Worm (Caenorhabditis elegans) whole organism, early embryonic: ENCODE results near the gene F26F2.10.

ENCODE experiments used
- B0310.2 ChIP-seq: sonication (generic microtip); optimal IDR thresholded peaks from 2 replicates; lab custom pipeline; 2016; ENCODE audit warnings: mild to moderate bottlenecking, missing genetic modification characterization, missing compliant biosample characterization
- F13C5.2 ChIP-seq: sonication (generic microtip); optimal IDR thresholded peaks from 2 replicates; lab custom pipeline; 2017; ENCODE audit warnings: mild to moderate bottlenecking, missing genetic modification characterization, inconsistent platforms, missing compliant biosample characterization
- aly-1 ChIP-seq: sonication (generic microtip); optimal IDR thresholded peaks from 2 replicates; lab custom pipeline; 2016; ENCODE audit warnings: missing genetic modification characterization, missing compliant biosample characterization
- ama-1 ChIP-seq: fragments of 150-350 bp; optimal IDR thresholded peaks from 2 replicates; lab custom pipeline; 2014
- ceh-13 ChIP-seq: fragments of 200-800 bp; sonication (Bioruptor generic); optimal IDR thresholded peaks from 2 replicates; lab custom pipeline; 2018; ENCODE audit warnings: mild to moderate bottlenecking, missing genetic modification characterization, missing compliant biosample characterization
- ceh-36 ChIP-seq: sonication (generic microtip); optimal IDR thresholded peaks from 2 replicates; lab custom pipeline; 2016; ENCODE audit warnings: missing genetic modification characterization, inconsistent platforms, missing compliant biosample characterization
- ets-7 ChIP-seq: sonication (generic microtip); optimal IDR thresholded peaks from 2 replicates; lab custom pipeline; 2016; ENCODE audit warnings: missing genotype, missing genetic modification characterization, missing compliant biosample characterization
- flt-1 ChIP-seq: fragments of 200-800 bp; sonication (Bioruptor generic); IDR thresholded peaks from 2 replicates; pipeline ENCODE4 v1.3.6; 2022; ENCODE audit warnings: missing genetic modification characterization, missing compliant biosample characterization
- hmbx-1 ChIP-seq: sonication (generic microtip); optimal IDR thresholded peaks from 2 replicates; lab custom pipeline; 2016; ENCODE audit warnings: mild to moderate bottlenecking, missing genetic modification characterization, missing compliant biosample characterization
- hmg-4 ChIP-seq: fragments of 200-800 bp; sonication (Bioruptor generic); optimal IDR thresholded peaks from 2 replicates; lab custom pipeline; 2018; ENCODE audit warnings: mild to moderate bottlenecking, missing genetic modification characterization, missing compliant biosample characterization
- hnd-1 ChIP-seq: sonication (generic microtip); optimal IDR thresholded peaks from 2 replicates; lab custom pipeline; 2016; ENCODE audit warnings: missing genetic modification characterization, missing compliant biosample characterization
- pes-1 ChIP-seq: fragments of 200-800 bp; sonication (Bioruptor generic); IDR thresholded peaks from 2 replicates; pipeline ENCODE4 v1.3.6; 2022; ENCODE audit warnings: missing genetic modification reagents, missing genetic modification characterization, missing compliant biosample characterization
- scrt-1 ChIP-seq: fragments of 200-800 bp; sonication (Bioruptor generic); IDR thresholded peaks from 2 replicates; pipeline ENCODE4 v1.3.6; 2022; ENCODE audit warnings: missing genetic modification characterization, missing compliant biosample characterization
- sea-1 ChIP-seq: fragments of 200-800 bp; sonication (Bioruptor generic); conservative IDR thresholded peaks from 2 replicates; pipeline ENCODE4 v1.3.6; 2022; ENCODE audit warnings: missing genetic modification characterization, missing compliant biosample characterization
- tbx-11 ChIP-seq: fragments of 200-800 bp; sonication (Bioruptor generic); IDR thresholded peaks from 2 replicates; pipeline ENCODE4 v1.3.6; 2022; ENCODE audit warnings: missing genetic modification characterization, missing compliant biosample characterization
- tbx-37 ChIP-seq: fragments of 200-800 bp; sonication (Bioruptor generic); conservative IDR thresholded peaks from 2 replicates; pipeline ENCODE4 v1.3.6; 2022; ENCODE audit warnings: missing genetic modification reagents, missing genetic modification characterization, missing compliant biosample characterization
- tra-4 ChIP-seq: sonication (generic microtip); optimal IDR thresholded peaks from 2 replicates; lab custom pipeline; 2017; ENCODE audit warnings: missing genetic modification characterization, missing compliant biosample characterization

Gene F26F2.10

DNA sequence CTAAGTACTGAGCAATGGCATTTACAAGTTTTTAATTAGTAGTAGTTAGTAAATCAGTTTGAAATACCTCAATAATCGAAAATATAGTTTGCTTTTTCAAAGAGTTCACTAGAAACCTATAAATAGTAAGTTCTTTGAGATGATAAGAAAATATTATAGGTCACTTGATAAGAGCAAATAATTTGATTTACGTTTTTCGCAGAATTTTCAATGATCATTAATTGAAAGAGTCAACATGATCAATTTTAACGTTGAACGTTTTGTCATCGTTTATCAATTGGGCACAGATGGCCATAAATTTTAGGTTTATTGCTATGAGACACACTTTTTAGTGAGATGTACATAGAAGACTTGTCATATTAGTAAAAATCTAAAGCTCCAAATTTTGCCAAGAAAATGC lies 48.9 kb downstream of the F26F2.10 start:
- TF ChIP-seq sea-1 (GFP tag; lab: Robert Waterston, UW) (no peak), hmbx-1 (no peak), B0310.2 (tag; lab: Kevin White, UChicago) (no peak), pes-1 (no peak), ceh-36 (tag; lab: Kevin White, UChicago) (no peak), ama-1 (lab: Kevin White, UChicago) (no peak), ceh-13 (GFP tag; lab: Kevin White, UChicago) (no peak), tbx-11 (GFP tag; lab: Robert Waterston, UW) (no peak), flt-1 (GFP tag; lab: Robert Waterston, UW) (no peak), ets-7 (tag; lab: Kevin White, UChicago) (no peak), F13C5.2 (tag; lab: Kevin White, UChicago) (no peak), hnd-1 (no peak), hmg-4 (GFP tag; lab: Kevin White, UChicago) (no peak), scrt-1 (no peak), tbx-37 (GFP tag; lab: Robert Waterston, UW) (no peak)

DNA sequence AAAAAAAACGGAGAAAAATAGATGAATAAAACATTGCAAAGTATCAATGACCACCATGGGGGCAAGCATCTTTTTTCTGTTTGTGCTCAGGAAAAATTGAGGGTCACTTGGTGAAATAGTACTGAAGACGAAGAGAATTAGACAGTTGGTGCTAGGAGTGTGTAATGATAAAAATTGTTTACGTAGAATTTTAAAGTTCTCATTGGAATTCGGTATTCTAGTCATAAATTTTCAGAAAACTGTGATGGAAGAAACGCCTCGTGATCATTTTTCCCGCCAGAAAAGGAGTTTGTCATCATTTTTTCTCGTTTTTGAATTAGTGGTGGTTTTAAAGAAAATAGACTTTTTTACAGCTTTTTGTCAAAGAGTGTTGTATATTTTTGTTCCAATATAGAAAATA lies 50.0 kb downstream of the F26F2.10 start:
- TF ChIP-seq pes-1 (no peak), F13C5.2 (tag; lab: Kevin White, UChicago) (no peak), tbx-37 (GFP tag; lab: Robert Waterston, UW) (no peak), ama-1 (lab: Kevin White, UChicago) (no peak), hnd-1 (no peak), flt-1 (GFP tag; lab: Robert Waterston, UW) (no peak), aly-1 (tag; lab: Kevin White, UChicago) (no peak), B0310.2 (tag; lab: Kevin White, UChicago) (no peak), ceh-13 (GFP tag; lab: Kevin White, UChicago) (no peak), tbx-11 (GFP tag; lab: Robert Waterston, UW) (no peak), ceh-36 (tag; lab: Kevin White, UChicago) (no peak), sea-1 (GFP tag; lab: Robert Waterston, UW) (no peak)

ce11 chrV:20544092-20544491 lies 50.6 kb downstream of the F26F2.10 start, which contains the start of gene slc-36.3:
Gene slc-36.3, minus strand, starts transcription at chrV:20544192.
- TF ChIP-seq ceh-36 (tag; lab: Kevin White, UChicago) (no peak), ets-7 (tag; lab: Kevin White, UChicago) (no peak), B0310.2 (tag; lab: Kevin White, UChicago) (no peak), sea-1 (GFP tag; lab: Robert Waterston, UW) (no peak), tbx-11 (GFP tag; lab: Robert Waterston, UW) (no peak), ceh-13 (GFP tag; lab: Kevin White, UChicago) (no peak), tra-4 (tag; lab: Kevin White, UChicago) (no peak), hmbx-1 (no peak), aly-1 (tag; lab: Kevin White, UChicago) (no peak), hmg-4 (GFP tag; lab: Kevin White, UChicago) (no peak), tbx-37 (GFP tag; lab: Robert Waterston, UW) (no peak), flt-1 (GFP tag; lab: Robert Waterston, UW) (no peak), ama-1 (lab: Kevin White, UChicago) (no peak)
